Fruit fly (Drosophila melanogaster) whole organism, adult: ENCODE data around the gene MICU3.

Experiments
- CG12768 ChIP-seq: fragments of 200-800 bp; sonication (Bioruptor generic); optimal IDR thresholded peaks from 2 replicates; lab custom pipeline; 2017; ENCODE audit warnings: missing biosample characterization, missing genetic modification characterization, mild to moderate bottlenecking, moderate library complexity, missing genetic modification reagents
- CG1620 ChIP-seq: fragments of 200-800 bp; sonication (Bioruptor generic); optimal IDR thresholded peaks from 2 replicates; lab custom pipeline; 2016; ENCODE audit warnings: missing biosample characterization, missing genetic modification characterization
- CG7101 ChIP-seq: fragments of 200-800 bp; sonication (Bioruptor generic); optimal IDR thresholded peaks from 2 replicates; lab custom pipeline; 2018; ENCODE audit warnings: missing biosample characterization, mild to moderate bottlenecking, missing genetic modification characterization, moderate library complexity
- Crg-1 ChIP-seq: fragments of 200-800 bp; sonication (Bioruptor generic); optimal IDR thresholded peaks from 2 replicates; lab custom pipeline; 2016; ENCODE audit warnings: missing biosample characterization, missing genetic modification characterization
- Hr96 ChIP-seq: fragments of 200-800 bp; sonication (Bioruptor generic); optimal IDR thresholded peaks from 2 replicates; lab custom pipeline; 2016; ENCODE audit warnings: missing biosample characterization, missing genetic modification characterization
- bab1 ChIP-seq: fragments of 200-800 bp; sonication (Bioruptor generic); optimal IDR thresholded peaks from 3 replicates; lab custom pipeline; 2019; ENCODE audit warnings: missing biosample characterization, mild to moderate bottlenecking, missing genetic modification characterization, moderate library complexity
- cic ChIP-seq: fragments of 200-800 bp; sonication (Bioruptor generic); optimal IDR thresholded peaks from 2 replicates; lab custom pipeline; 2017; ENCODE audit warnings: missing biosample characterization, mild to moderate bottlenecking, missing genetic modification characterization, moderate library complexity
- cnc ChIP-seq, 2 experiments: fragments of >200 bp; optimal IDR thresholded peaks; 2 replicates each; lab custom pipeline; 2017
- kay ChIP-seq: fragments of 200-800 bp; sonication (Bioruptor generic); peaks from one replicate; lab custom pipeline; 2016; ENCODE audit warnings: missing biosample characterization, missing genetic modification characterization, borderline replicate concordance
- pad ChIP-seq: fragments of 200-800 bp; sonication (Bioruptor generic); optimal IDR thresholded peaks from 3 replicates; lab custom pipeline; 2017; ENCODE audit warnings: missing biosample characterization, missing genetic modification characterization, mild to moderate bottlenecking, moderate library complexity, missing genetic modification reagents
- tj ChIP-seq: fragments of 200-800 bp; sonication (Bioruptor generic); optimal IDR thresholded peaks from 3 replicates; lab custom pipeline; 2017; ENCODE audit warnings: missing biosample characterization, mild to moderate bottlenecking, missing genetic modification characterization, moderate library complexity

dm6 chr3R:19820994-19821393 lies 26.1 kb upstream of the MICU3 start:
- TF ChIP-seq Crg-1: no peak
- TF ChIP-seq bab1 (GFP tag; lab: Kevin White, UChicago): no peak
- TF ChIP-seq Hr96 (GFP tag; lab: Kevin White, UChicago): no peak
- TF ChIP-seq CG1620 (GFP tag; lab: Kevin White, UChicago): no peak
- TF ChIP-seq pad (GFP tag; lab: Kevin White, UChicago): no peak
- TF ChIP-seq kay (GFP tag; lab: Kevin White, UChicago): no peak
- TF ChIP-seq CG12768 (GFP tag; lab: Kevin White, UChicago): no peak
- no peak for TF ChIP-seq tj (GFP tag; lab: Kevin White, UChicago)
- no peak for TF ChIP-seq cic (GFP tag; lab: Kevin White, UChicago)
- no peak for TF ChIP-seq CG7101 (tag; lab: Kevin White, UChicago)
- no peak for TF ChIP-seq cnc (optimal IDR thresholded peaks at IDR 0.05; lab: Kevin White, UChicago)
